Worm (Caenorhabditis elegans) whole organism, early embryonic: ENCODE measurements around the gene nep-26.

Experiments
- B0310.2 ChIP-seq: sonication (generic microtip); optimal IDR thresholded peaks from 2 replicates; lab custom pipeline; 2016; ENCODE audit warnings: mild to moderate bottlenecking, missing genetic modification characterization, missing compliant biosample characterization
- F13C5.2 ChIP-seq: sonication (generic microtip); optimal IDR thresholded peaks from 2 replicates; lab custom pipeline; 2017; ENCODE audit warnings: mild to moderate bottlenecking, missing genetic modification characterization, inconsistent platforms, missing compliant biosample characterization
- aly-1 ChIP-seq: sonication (generic microtip); optimal IDR thresholded peaks from 2 replicates; lab custom pipeline; 2016; ENCODE audit warnings: missing genetic modification characterization, missing compliant biosample characterization
- ama-1 ChIP-seq: fragments of 150-350 bp; optimal IDR thresholded peaks from 2 replicates; lab custom pipeline; 2014
- ceh-13 ChIP-seq: fragments of 200-800 bp; sonication (Bioruptor generic); optimal IDR thresholded peaks from 2 replicates; lab custom pipeline; 2018; ENCODE audit warnings: mild to moderate bottlenecking, missing genetic modification characterization, missing compliant biosample characterization
- ceh-36 ChIP-seq: sonication (generic microtip); optimal IDR thresholded peaks from 2 replicates; lab custom pipeline; 2016; ENCODE audit warnings: missing genetic modification characterization, inconsistent platforms, missing compliant biosample characterization
- ets-7 ChIP-seq: sonication (generic microtip); optimal IDR thresholded peaks from 2 replicates; lab custom pipeline; 2016; ENCODE audit warnings: missing genotype, missing genetic modification characterization, missing compliant biosample characterization
- flt-1 ChIP-seq: fragments of 200-800 bp; sonication (Bioruptor generic); IDR thresholded peaks from 2 replicates; pipeline ENCODE4 v1.3.6; 2022; ENCODE audit warnings: missing genetic modification characterization, missing compliant biosample characterization
- hmbx-1 ChIP-seq: sonication (generic microtip); optimal IDR thresholded peaks from 2 replicates; lab custom pipeline; 2016; ENCODE audit warnings: mild to moderate bottlenecking, missing genetic modification characterization, missing compliant biosample characterization
- hmg-4 ChIP-seq: fragments of 200-800 bp; sonication (Bioruptor generic); optimal IDR thresholded peaks from 2 replicates; lab custom pipeline; 2018; ENCODE audit warnings: mild to moderate bottlenecking, missing genetic modification characterization, missing compliant biosample characterization
- hnd-1 ChIP-seq: sonication (generic microtip); optimal IDR thresholded peaks from 2 replicates; lab custom pipeline; 2016; ENCODE audit warnings: missing genetic modification characterization, missing compliant biosample characterization
- pes-1 ChIP-seq: fragments of 200-800 bp; sonication (Bioruptor generic); IDR thresholded peaks from 2 replicates; pipeline ENCODE4 v1.3.6; 2022; ENCODE audit warnings: missing genetic modification reagents, missing genetic modification characterization, missing compliant biosample characterization
- scrt-1 ChIP-seq: fragments of 200-800 bp; sonication (Bioruptor generic); IDR thresholded peaks from 2 replicates; pipeline ENCODE4 v1.3.6; 2022; ENCODE audit warnings: missing genetic modification characterization, missing compliant biosample characterization
- sea-1 ChIP-seq: fragments of 200-800 bp; sonication (Bioruptor generic); conservative IDR thresholded peaks from 2 replicates; pipeline ENCODE4 v1.3.6; 2022; ENCODE audit warnings: missing genetic modification characterization, missing compliant biosample characterization
- tbx-11 ChIP-seq: fragments of 200-800 bp; sonication (Bioruptor generic); IDR thresholded peaks from 2 replicates; pipeline ENCODE4 v1.3.6; 2022; ENCODE audit warnings: missing genetic modification characterization, missing compliant biosample characterization
- tbx-37 ChIP-seq: fragments of 200-800 bp; sonication (Bioruptor generic); conservative IDR thresholded peaks from 2 replicates; pipeline ENCODE4 v1.3.6; 2022; ENCODE audit warnings: missing genetic modification reagents, missing genetic modification characterization, missing compliant biosample characterization
- tra-4 ChIP-seq: sonication (generic microtip); optimal IDR thresholded peaks from 2 replicates; lab custom pipeline; 2017; ENCODE audit warnings: missing genetic modification characterization, missing compliant biosample characterization

Gene nep-26

DNA sequence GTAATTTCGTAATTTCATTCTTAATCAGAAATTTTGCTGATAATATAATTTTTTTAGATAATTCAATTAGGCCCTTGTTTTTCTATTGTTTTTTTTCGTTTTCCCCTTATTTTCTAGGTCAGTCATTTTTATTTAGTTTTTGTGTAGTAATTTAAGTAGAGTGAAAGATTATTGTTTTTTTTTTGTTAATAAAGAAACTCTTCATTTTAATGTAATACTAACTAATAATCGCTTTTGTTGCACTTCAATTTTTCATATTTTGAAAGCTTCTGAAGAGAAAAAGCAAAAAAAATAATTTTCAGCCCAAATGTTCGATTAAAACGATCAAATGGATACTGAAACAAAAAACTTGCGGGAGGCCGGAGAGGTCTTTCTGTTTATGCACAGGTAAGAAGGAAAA lies 49.0 kb downstream of the nep-26 start, which contains the start of gene F54B3.1:
TSS of gene F54B3.1 (plus strand) at position 301 of the 400 bp plus-strand sequence.
- TF ChIP-seq pes-1 = no peak
- TF ChIP-seq tbx-11 (GFP tag; lab: Robert Waterston, UW) = no peak
- no peak for TF ChIP-seq tbx-37
- TF ChIP-seq hmbx-1 = no peak
- TF ChIP-seq tra-4 = no peak
- no peak for TF ChIP-seq B0310.2 (tag; lab: Kevin White, UChicago)
- TF ChIP-seq ets-7 = no peak
- TF ChIP-seq sea-1 = no peak
- TF ChIP-seq ceh-36 (tag; lab: Kevin White, UChicago) = no peak
- no peak for TF ChIP-seq scrt-1 (GFP tag; lab: Robert Waterston, UW)
- no peak for TF ChIP-seq F13C5.2 (tag; lab: Kevin White, UChicago)
- TF ChIP-seq aly-1 (tag; lab: Kevin White, UChicago) = no peak
- no peak for TF ChIP-seq flt-1
- TF ChIP-seq ama-1 (lab: Kevin White, UChicago) = no peak
- TF ChIP-seq hnd-1 (tag; lab: Kevin White, UChicago) = no peak
- no peak for TF ChIP-seq hmg-4 (GFP tag; lab: Kevin White, UChicago)
- no peak for TF ChIP-seq ceh-13 (GFP tag; lab: Kevin White, UChicago)

DNA sequence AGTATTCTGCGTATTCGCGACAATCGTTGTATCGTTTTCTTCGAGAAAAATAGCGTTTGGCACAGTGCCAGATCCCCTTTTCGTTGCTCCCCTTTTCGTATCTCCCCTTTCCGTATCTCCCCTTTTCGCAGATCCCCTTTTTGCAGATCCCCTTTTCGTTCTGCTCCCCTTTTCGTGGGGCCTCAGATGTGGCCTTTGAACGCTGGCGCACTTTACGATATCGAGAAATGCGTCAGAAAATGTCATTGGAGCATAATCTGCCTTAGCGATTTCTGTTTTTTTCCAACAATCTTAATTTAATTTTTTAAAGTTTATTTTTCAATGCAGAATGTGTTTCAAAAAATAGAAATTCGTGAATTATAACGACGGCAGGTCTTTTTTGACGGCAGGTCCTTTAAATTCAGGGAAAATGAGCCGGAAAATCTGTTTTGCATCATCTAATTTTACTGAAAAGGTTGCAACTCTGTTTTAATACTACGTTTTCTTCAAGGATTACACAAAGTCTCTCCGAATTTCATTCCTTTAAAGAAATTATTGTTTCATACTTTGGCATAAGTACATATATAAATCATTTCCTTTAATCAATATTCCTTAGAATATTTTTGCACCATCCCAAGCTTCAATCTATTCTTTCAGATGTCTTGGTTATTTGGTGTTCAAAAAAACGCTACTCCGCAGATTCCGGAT lies 51.4 kb downstream of the nep-26 start, which contains the start of gene atad-3:
TSS of gene atad-3 (plus strand) at position 637 of the 687 bp plus-strand sequence.
- TF ChIP-seq B0310.2 (tag; lab: Kevin White, UChicago) (no peak), ama-1 (lab: Kevin White, UChicago) (no peak), hnd-1 (tag; lab: Kevin White, UChicago) (peak; percentile 41), sea-1 (peak; percentile 81), pes-1 (peak; percentile 94), flt-1 (peak; percentile 88), ceh-36 (tag; lab: Kevin White, UChicago) (peak; percentile 27), tbx-11 (GFP tag; lab: Robert Waterston, UW) (peak; percentile 88), hmg-4 (GFP tag; lab: Kevin White, UChicago) (peak; percentile 72), aly-1 (tag; lab: Kevin White, UChicago) (no peak), ets-7 (peak; percentile 78), hmbx-1 (no peak), tra-4 (no peak), F13C5.2 (tag; lab: Kevin White, UChicago) (peak; percentile 53), ceh-13 (GFP tag; lab: Kevin White, UChicago) (peak; percentile 6), scrt-1 (GFP tag; lab: Robert Waterston, UW) (peak; percentile 87), tbx-37 (peak; percentile 97)

DNA sequence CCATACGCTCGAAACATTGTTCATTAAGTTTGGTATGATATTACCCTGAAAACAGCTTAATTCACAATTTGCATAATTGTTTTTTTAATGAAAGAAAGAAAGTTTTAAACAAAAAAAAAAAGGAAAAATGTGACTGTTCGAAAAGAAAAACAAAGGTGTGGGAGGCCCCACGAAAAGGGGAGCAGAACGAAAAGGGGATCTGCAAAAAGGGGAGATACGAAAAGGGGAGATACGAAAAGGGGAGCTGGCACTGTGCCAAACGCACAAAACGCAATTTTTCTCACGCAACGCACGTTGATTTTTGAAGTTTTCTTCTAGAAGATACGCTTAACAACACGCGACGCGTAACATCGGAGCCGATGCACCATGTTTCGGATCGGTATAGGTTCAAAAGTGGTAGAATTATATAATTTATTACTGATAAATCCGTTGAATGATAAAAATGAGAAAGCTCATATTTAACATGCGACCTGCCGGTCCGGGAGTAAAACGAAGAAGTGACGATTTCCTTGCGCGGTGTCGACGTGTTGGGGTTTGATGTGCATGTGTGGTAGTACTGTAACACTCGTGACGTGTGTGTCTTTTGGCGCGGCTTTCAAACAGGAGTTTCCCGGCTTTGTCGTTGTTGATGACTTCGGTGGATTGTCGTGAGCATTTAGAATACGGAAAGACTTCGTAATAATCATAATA lies 52.2 kb downstream of the nep-26 start, which contains the start of gene nrde-2:
TSS of gene nrde-2 (minus strand) at position 45 of the 690 bp plus-strand sequence.
- peak; percentile 56; the same call in 1 of the 2 replicates for TF ChIP-seq tbx-11 (GFP tag; lab: Robert Waterston, UW)
- peak; percentile 54; the same call in 1 of the 2 replicates for TF ChIP-seq tbx-37
- peak; percentile 66; the same call in 1 of the 2 replicates for TF ChIP-seq pes-1

DNA sequence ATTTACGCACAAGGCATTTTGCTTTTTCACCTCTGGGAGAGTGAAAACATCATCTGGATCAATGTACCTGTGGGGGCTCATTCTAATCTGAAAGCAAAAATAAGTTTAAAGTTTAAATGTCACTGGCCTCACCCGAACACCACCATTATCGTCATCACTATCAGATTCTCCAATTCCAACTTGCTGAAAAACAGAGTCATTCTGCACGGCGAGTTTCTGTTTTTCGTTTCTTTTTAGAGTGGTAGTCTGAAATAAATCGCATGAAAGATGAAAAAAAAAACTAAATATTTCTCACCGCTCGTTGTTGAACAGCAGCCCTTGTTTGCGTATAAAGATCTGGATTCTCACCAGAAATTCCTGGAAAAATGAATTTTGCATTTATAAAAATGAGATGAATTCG lies 52.8 kb downstream of the nep-26 start:
- TF ChIP-seq hnd-1 (tag; lab: Kevin White, UChicago) (no peak), ceh-36 (tag; lab: Kevin White, UChicago) (no peak), flt-1 (no peak), hmg-4 (GFP tag; lab: Kevin White, UChicago) (no peak), ama-1 (lab: Kevin White, UChicago) (no peak), aly-1 (tag; lab: Kevin White, UChicago) (no peak), tbx-37 (no peak), pes-1 (no peak)

DNA sequence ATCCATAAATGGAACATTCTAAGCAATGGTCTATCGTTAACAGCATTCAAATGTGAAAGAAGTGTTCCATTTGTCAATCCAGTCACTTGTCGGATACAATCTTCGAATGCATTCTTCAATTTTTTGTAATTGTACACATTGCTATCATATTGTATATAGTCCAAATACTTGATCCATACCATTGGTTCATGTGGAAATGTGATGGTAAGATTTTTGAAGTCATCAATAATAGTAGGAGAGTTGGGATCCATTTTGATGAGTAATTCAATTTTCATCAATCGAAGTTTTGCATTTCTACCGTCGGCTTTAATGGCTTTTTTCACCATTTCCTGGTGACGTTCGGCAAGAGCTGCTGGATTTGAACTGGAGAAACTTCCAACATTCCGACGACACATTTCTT lies 54.3 kb downstream of the nep-26 start:
- TF ChIP-seq flt-1 = no peak
- TF ChIP-seq ama-1 (lab: Kevin White, UChicago) = no peak
- TF ChIP-seq hmg-4 (GFP tag; lab: Kevin White, UChicago) = no peak
- no peak for TF ChIP-seq hmbx-1
- no peak for TF ChIP-seq tbx-37

DNA sequence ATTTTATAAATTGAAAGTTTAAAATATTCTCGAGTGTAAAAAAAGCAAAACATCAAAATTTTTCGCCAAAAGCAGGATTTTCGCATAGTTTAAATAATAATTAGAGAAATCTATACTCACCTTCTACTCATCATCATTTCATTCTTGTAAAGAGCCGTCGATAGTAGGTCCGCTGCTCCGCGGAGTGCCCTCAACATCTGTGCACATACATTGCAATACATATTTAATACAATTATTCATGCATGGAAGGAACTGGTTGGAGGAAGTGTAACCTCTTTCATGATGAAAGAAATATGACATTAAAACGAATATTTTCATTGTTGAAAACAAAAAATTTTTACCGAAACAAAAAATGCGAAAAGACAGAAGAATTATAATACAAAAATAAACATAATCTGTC lies 57.6 kb downstream of the nep-26 start, which contains the start of gene mrps-14:
TSS of gene mrps-14 (minus strand) at position 197 of the 400 bp plus-strand sequence.
- no peak for TF ChIP-seq tbx-37
- TF ChIP-seq pes-1 = no peak

DNA sequence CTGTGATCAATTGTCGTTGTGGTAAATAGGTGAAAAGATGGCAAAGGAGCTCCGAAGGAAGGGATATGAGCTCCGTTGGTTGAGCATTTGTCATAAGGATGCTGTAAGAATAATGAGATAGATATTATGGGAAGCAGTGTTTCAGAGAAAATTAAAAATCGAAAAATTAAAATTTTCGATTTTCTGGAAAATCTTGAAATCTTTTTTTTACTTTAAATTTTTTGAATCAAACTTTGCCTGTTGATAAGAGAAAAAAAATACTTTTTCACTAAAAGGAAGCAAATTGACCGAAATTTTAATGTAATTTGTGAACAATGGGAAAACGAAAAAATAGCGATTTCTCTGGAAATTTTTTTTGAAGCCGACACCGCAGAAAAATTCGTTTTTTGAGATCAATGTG lies 60.3 kb downstream of the nep-26 start, which contains the start of gene mec-15:
TSS of gene mec-15 (minus strand) at position 101 of the 400 bp plus-strand sequence.
- TF ChIP-seq B0310.2 (tag; lab: Kevin White, UChicago) (no peak), ceh-13 (GFP tag; lab: Kevin White, UChicago) (no peak), pes-1 (no peak), ets-7 (no peak), tra-4 (no peak), flt-1 (no peak)

DNA sequence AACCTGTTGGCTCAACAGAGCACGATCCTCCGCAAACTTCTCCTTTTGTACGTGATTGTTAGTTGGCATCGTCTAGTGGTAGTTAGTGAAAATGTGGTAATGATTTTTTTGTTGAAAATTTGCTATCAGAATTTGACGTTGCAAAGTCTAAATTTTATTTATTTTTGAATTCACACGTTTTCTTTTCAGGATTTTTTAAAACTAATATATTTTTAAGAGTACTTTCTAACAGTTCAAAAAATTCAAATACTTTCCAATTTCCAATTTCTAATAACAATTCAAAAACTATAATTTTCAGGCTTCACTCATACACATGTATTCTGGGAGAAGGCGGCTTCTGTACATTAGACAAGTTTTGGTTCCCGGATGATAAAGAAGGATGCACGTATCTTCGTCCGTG lies 65.5 kb downstream of the nep-26 start, which contains the start of gene ubxn-5:
TSS of gene ubxn-5 (minus strand) at position 101 of the 400 bp plus-strand sequence.
- no peak for TF ChIP-seq ceh-36 (tag; lab: Kevin White, UChicago)
